Fruit fly (Drosophila melanogaster) whole organism, wandering third instar larva: ENCODE data around the gene Cyt-c1.

ENCODE experiments used
- Abd-B ChIP-seq: fragments of >200 bp; optimal IDR thresholded peaks from 2 replicates; lab custom pipeline; 2017; ENCODE audit warnings: missing biosample characterization, missing genetic modification characterization
- CG32264 ChIP-seq: fragments of 200-800 bp; sonication (Bioruptor generic); optimal IDR thresholded peaks from 2 replicates; lab custom pipeline; 2016; ENCODE audit warnings: missing biosample characterization, missing genetic modification characterization
- CG9705 ChIP-seq: fragments of 200-800 bp; sonication (Bioruptor generic); optimal IDR thresholded peaks from 2 replicates; lab custom pipeline; 2018; ENCODE audit warnings: missing biosample characterization, mild to moderate bottlenecking, missing genetic modification characterization
- CrebA ChIP-seq: fragments of 200-800 bp; sonication (Bioruptor generic); optimal IDR thresholded peaks from 2 replicates; lab custom pipeline; 2016; ENCODE audit warnings: missing biosample characterization, mild to moderate bottlenecking, missing genetic modification characterization, borderline replicate concordance
- Dfd ChIP-seq: fragments of >200 bp; optimal IDR thresholded peaks from 2 replicates; lab custom pipeline; 2017; ENCODE audit warnings: missing biosample characterization, missing genetic modification characterization
- GATAd ChIP-seq: sonication (Bioruptor generic); optimal IDR thresholded peaks from 2 replicates; lab custom pipeline; 2016; ENCODE audit warnings: missing biosample characterization, missing genetic modification characterization
- HLH106 ChIP-seq: fragments of 200-800 bp; optimal IDR thresholded peaks from 3 replicates; lab custom pipeline; 2019; ENCODE audit warnings: missing biosample characterization, mild to moderate bottlenecking, missing genetic modification characterization, moderate library complexity
- Hnf4 ChIP-seq: fragments of 200-800 bp; sonication (Bioruptor generic); optimal IDR thresholded peaks from 2 replicates; lab custom pipeline; 2016; ENCODE audit warnings: missing biosample characterization, mild to moderate bottlenecking, missing genetic modification characterization
- Hr78 ChIP-seq: fragments of >200 bp; optimal IDR thresholded peaks from 2 replicates; lab custom pipeline; 2017; ENCODE audit warnings: missing biosample characterization, missing genetic modification characterization
- Hr83 ChIP-seq: fragments of 200-300 bp; sonication (Bioruptor generic); optimal IDR thresholded peaks from 2 replicates; lab custom pipeline; 2016; ENCODE audit warnings: missing biosample characterization, mild to moderate bottlenecking, missing genetic modification characterization, moderate library complexity; ENCODE audit not compliant: poor library complexity, severe bottlenecking
- Jra ChIP-seq: sonication (Bioruptor generic); optimal IDR thresholded peaks from 2 replicates; lab custom pipeline; 2016; ENCODE audit warnings: missing biosample characterization, missing genetic modification characterization
- Mio ChIP-seq: sonication (Bioruptor generic); optimal IDR thresholded peaks from 2 replicates; lab custom pipeline; 2016; ENCODE audit warnings: missing biosample characterization, missing genetic modification characterization
- Myc ChIP-seq: fragments of >200 bp; optimal IDR thresholded peaks from 2 replicates; lab custom pipeline; 2017
- N ChIP-seq: fragments of >200 bp; optimal IDR thresholded peaks from 2 replicates; lab custom pipeline; 2018; ENCODE audit warnings: missing biosample characterization, missing external identifiers, missing genetic modification characterization
- OdsH ChIP-seq: fragments of 200-800 bp; sonication (Bioruptor generic); optimal IDR thresholded peaks from 2 replicates; lab custom pipeline; 2016; ENCODE audit warnings: missing biosample characterization, mild to moderate bottlenecking, missing genetic modification characterization
- Rel ChIP-seq, 2 experiments: fragments of 200-800 bp; sonication (Bioruptor generic) in 1 of 2; optimal IDR thresholded peaks; 2 replicates in 1 of 2; 3 replicates in 1 of 2; lab custom pipeline; 2016 to 2019; ENCODE audit warnings: mild to moderate bottlenecking in 2 of 2, missing biosample characterization in 2 of 2, missing genetic modification characterization in 2 of 2, moderate library complexity in 1 of 2
- Sp1 ChIP-seq: fragments of 200-800 bp; sonication (Bioruptor generic); optimal IDR thresholded peaks from 3 replicates; lab custom pipeline; 2019; ENCODE audit warnings: missing biosample characterization, mild to moderate bottlenecking, missing genetic modification characterization, moderate library complexity
- Vsx2 ChIP-seq: fragments of 200-300, 225-300 bp; sonication (Bioruptor generic); optimal IDR thresholded peaks from 2 replicates; lab custom pipeline; 2018; ENCODE audit warnings: missing biosample characterization, missing genetic modification characterization; ENCODE audit not compliant: partially characterized antibody
- br ChIP-seq: fragments of 200-800 bp; sonication (Bioruptor generic); optimal IDR thresholded peaks from 2 replicates; lab custom pipeline; 2016; ENCODE audit warnings: missing biosample characterization, missing genetic modification characterization
- brk ChIP-seq: fragments of 200-800 bp; sonication (Bioruptor generic); optimal IDR thresholded peaks from 2 replicates; lab custom pipeline; 2016; ENCODE audit warnings: missing biosample characterization, mild to moderate bottlenecking, missing genetic modification characterization
- dl ChIP-seq, 2 experiments: fragments of 175-275, 200-275 bp in 1 of 2; fragments of 200-275 bp in 1 of 2; sonication (Bioruptor generic); optimal IDR thresholded peaks; lab custom pipeline; 2018; ENCODE audit warnings: mild to moderate bottlenecking in 2 of 2, missing biosample characterization in 2 of 2, missing genetic modification characterization in 2 of 2, moderate library complexity in 2 of 2; ENCODE audit not compliant: partially characterized antibody in 2 of 2, insufficient read depth in 1 of 2
- dmrt93B ChIP-seq: fragments of 200-800 bp; sonication (Bioruptor generic); optimal IDR thresholded peaks from 2 replicates; lab custom pipeline; 2018; ENCODE audit warnings: missing biosample characterization, mild to moderate bottlenecking, missing genetic modification characterization
- dsf ChIP-seq: sonication (Bioruptor generic); optimal IDR thresholded peaks from 2 replicates; lab custom pipeline; 2016; ENCODE audit warnings: missing biosample characterization, missing genetic modification characterization, borderline replicate concordance
- ey ChIP-seq: fragments of 200-800 bp; sonication (Bioruptor generic); optimal IDR thresholded peaks from 2 replicates; lab custom pipeline; 2016; ENCODE audit warnings: missing biosample characterization, missing genetic modification characterization
- foxo ChIP-seq, 2 experiments: fragments of 200-800 bp; sonication (Bioruptor generic); optimal IDR thresholded peaks; 2 replicates in 1 of 2; 3 replicates in 1 of 2; lab custom pipeline; 2016 to 2017; ENCODE audit warnings: missing biosample characterization in 2 of 2, missing genetic modification characterization in 2 of 2
- fru ChIP-seq: fragments of 200-800 bp; sonication (Bioruptor generic); optimal IDR thresholded peaks from 3 replicates; lab custom pipeline; 2016; ENCODE audit warnings: missing biosample characterization, mild to moderate bottlenecking, missing genetic modification characterization
- h ChIP-seq: fragments of 200-800 bp; sonication (Bioruptor generic); optimal IDR thresholded peaks from 3 replicates; lab custom pipeline; 2016; ENCODE audit warnings: missing biosample characterization, mild to moderate bottlenecking, missing genetic modification characterization
- jim ChIP-seq: fragments of 175-275, 200-325 bp; sonication (Bioruptor generic); optimal IDR thresholded peaks from 2 replicates; lab custom pipeline; 2016; ENCODE audit warnings: missing biosample characterization, mild to moderate bottlenecking, missing genetic modification characterization
- lola ChIP-seq: fragments of >200 bp; optimal IDR thresholded peaks from 2 replicates; lab custom pipeline; 2017; ENCODE audit warnings: missing biosample characterization, missing genetic modification characterization
- pan ChIP-seq: fragments of >200 bp; optimal IDR thresholded peaks from 2 replicates; lab custom pipeline; 2017
- psq ChIP-seq: fragments of 200-800 bp; sonication (Bioruptor generic); optimal IDR thresholded peaks from 3 replicates; lab custom pipeline; 2017; ENCODE audit warnings: missing biosample characterization, mild to moderate bottlenecking, missing genetic modification characterization, moderate library complexity
- rgr ChIP-seq: fragments of 200-800 bp; sonication (Bioruptor generic); optimal IDR thresholded peaks from 3 replicates; lab custom pipeline; 2016; ENCODE audit warnings: missing biosample characterization, mild to moderate bottlenecking, missing genetic modification characterization
- sage ChIP-seq: fragments of 200-800 bp; sonication (Bioruptor generic); optimal IDR thresholded peaks from 2 replicates; lab custom pipeline; 2016; ENCODE audit warnings: missing biosample characterization, mild to moderate bottlenecking, missing genetic modification characterization
- sv ChIP-seq: fragments of 200-800 bp; sonication (Bioruptor generic); optimal IDR thresholded peaks from 3 replicates; lab custom pipeline; 2016; ENCODE audit warnings: missing biosample characterization, missing genetic modification characterization
- tai ChIP-seq: sonication (Bioruptor generic); optimal IDR thresholded peaks from 2 replicates; lab custom pipeline; 2016; ENCODE audit warnings: missing biosample characterization, missing genetic modification characterization
- usp ChIP-seq: fragments of >200 bp; optimal IDR thresholded peaks from 2 replicates; lab custom pipeline; 2017; ENCODE audit warnings: missing biosample characterization, missing genetic modification characterization
- woc ChIP-seq: sonication (Bioruptor generic); optimal IDR thresholded peaks from 2 replicates; lab custom pipeline; 2016; ENCODE audit warnings: missing biosample characterization, mild to moderate bottlenecking, missing genetic modification characterization

Gene Cyt-c1

dm6 chr3L:5353484-5354056 is 6.4 kb upstream of the Cyt-c1 start:
- TF ChIP-seq dsf (no peak), foxo (GFP tag; optimal IDR thresholded peaks at IDR 0.05; lab: Kevin White, UChicago) (no peak), fru (no peak), psq (GFP tag; lab: Kevin White, UChicago) (no peak), lola (no peak), Abd-B (GFP tag; lab: Kevin White, UChicago) (no peak), Myc (lab: Kevin White, UChicago) (no peak), CG32264 (GFP tag; lab: Kevin White, UChicago) (no peak), OdsH (GFP tag; lab: Kevin White, UChicago) (no peak), Rel (GFP tag; optimal IDR thresholded peaks at IDR 0.05; lab: Kevin White, UChicago) (no peak), Rel (tag; optimal IDR thresholded peaks at IDR 0.05; lab: Kevin White, UChicago) (peak; percentile 85), rgr (GFP tag; lab: Kevin White, UChicago) (no peak), Hnf4 (GFP tag; lab: Kevin White, UChicago) (peak; percentile 46), jim (GFP tag; lab: Kevin White, UChicago) (no peak)

dm6 chr3L:5354472-5354871 is 5.5 kb upstream of the Cyt-c1 start:
- TF ChIP-seq tai (GFP tag; lab: Kevin White, UChicago) = no peak
- no peak for TF ChIP-seq Hr83
- no peak for TF ChIP-seq GATAd (GFP tag; lab: Kevin White, UChicago)
- TF ChIP-seq sage = no peak
- TF ChIP-seq sv (GFP tag; lab: Kevin White, UChicago) = no peak
- no peak for TF ChIP-seq rgr (GFP tag; lab: Kevin White, UChicago)
- no peak for TF ChIP-seq lola
- no peak for TF ChIP-seq ey (GFP tag; lab: Kevin White, UChicago)
- no peak for TF ChIP-seq N (GFP tag; lab: Kevin White, UChicago)
- no peak for TF ChIP-seq woc
- no peak for TF ChIP-seq foxo (GFP tag; optimal IDR thresholded peaks at IDR 0.05; lab: Kevin White, UChicago)
- no peak for TF ChIP-seq OdsH (GFP tag; lab: Kevin White, UChicago)
- no peak for TF ChIP-seq Myc (lab: Kevin White, UChicago)
- TF ChIP-seq usp (GFP tag; lab: Kevin White, UChicago) = no peak
- no peak for TF ChIP-seq dl (GFP tag; optimal IDR thresholded peaks at IDR 0.05; lab: Kevin White, UChicago; ENCODE audit: insufficient read depth in 1 of 2, partially characterized antibody in 2 of 2)
- no peak for TF ChIP-seq psq (GFP tag; lab: Kevin White, UChicago)
- TF ChIP-seq pan = no peak

DNA sequence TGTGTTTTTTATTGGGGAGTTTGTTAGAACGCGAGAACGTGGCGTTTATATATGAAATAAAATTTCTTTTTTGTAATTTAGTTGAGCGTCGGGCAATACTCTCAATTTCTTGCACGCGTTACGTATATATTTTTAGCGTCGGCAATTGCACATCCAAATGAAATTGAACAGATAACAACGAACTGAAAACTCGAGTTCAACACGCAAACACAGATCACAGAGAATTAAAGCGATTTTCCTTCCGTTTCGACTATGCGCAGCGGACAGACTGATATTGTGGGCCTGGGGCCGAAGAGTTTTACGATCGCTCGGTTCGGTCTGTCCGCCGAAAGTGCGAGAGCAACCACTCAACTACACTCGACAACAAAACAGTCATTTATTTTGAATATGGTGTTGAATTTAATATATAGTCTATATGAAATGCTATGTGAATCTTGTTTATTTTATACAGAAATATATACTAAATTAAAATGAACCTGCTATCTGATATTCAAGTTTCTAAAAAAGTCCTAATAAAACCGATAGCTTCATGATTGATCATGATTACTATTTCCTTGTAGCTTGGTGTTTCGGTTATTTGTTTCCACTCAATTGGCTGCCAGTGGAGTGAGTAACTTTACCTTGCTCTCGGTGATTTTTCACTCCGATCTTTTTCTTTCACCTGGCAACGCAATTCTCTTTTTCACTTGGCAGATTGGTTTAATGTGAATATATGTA is 4.8 kb upstream of the Cyt-c1 start, which contains the start of gene CG46456:
Gene CG46456, minus strand, starts transcription at position 273 of the 717 bp plus-strand sequence.
- TF ChIP-seq psq (GFP tag; lab: Kevin White, UChicago) = peak; percentile 92
- peak; percentile 77 for TF ChIP-seq Dfd
- TF ChIP-seq HLH106 (tag; lab: Kevin White, UChicago) = peak; percentile 96
- TF ChIP-seq Rel (GFP tag; optimal IDR thresholded peaks at IDR 0.05; lab: Kevin White, UChicago) = peak; percentile 86
- peak; percentile 86 for TF ChIP-seq Rel (tag; optimal IDR thresholded peaks at IDR 0.05; lab: Kevin White, UChicago)
- peak; percentile 97 for TF ChIP-seq OdsH (GFP tag; lab: Kevin White, UChicago)
- TF ChIP-seq Jra (GFP tag; lab: Kevin White, UChicago) = peak; percentile 52
- peak; percentile 58 for TF ChIP-seq CG32264 (GFP tag; lab: Kevin White, UChicago)
- peak; percentile 91 for TF ChIP-seq sv (GFP tag; lab: Kevin White, UChicago)
- peak; percentile 94 for TF ChIP-seq fru
- peak; percentile 89 for TF ChIP-seq Hnf4 (GFP tag; lab: Kevin White, UChicago)
- peak; percentile 98 for TF ChIP-seq Sp1 (GFP tag; lab: Kevin White, UChicago)
- TF ChIP-seq br = peak; percentile 92
- TF ChIP-seq Hr83 = no peak
- peak; percentile 87 for TF ChIP-seq dmrt93B (GFP tag; lab: Kevin White, UChicago)
- no peak for TF ChIP-seq Vsx2 (GFP tag; lab: Kevin White, UChicago)
- TF ChIP-seq Hr78 (GFP tag; lab: Kevin White, UChicago) = no peak
- peak; percentile 93 for TF ChIP-seq CG9705 (GFP tag; lab: Kevin White, UChicago)
- TF ChIP-seq Mio (GFP tag; lab: Kevin White, UChicago) = peak; percentile 35
- peak; percentile 96 for TF ChIP-seq rgr (GFP tag; lab: Kevin White, UChicago)
- no peak for TF ChIP-seq Abd-B (GFP tag; lab: Kevin White, UChicago)
- TF ChIP-seq CrebA (GFP tag; lab: Kevin White, UChicago) = no peak
- peak; percentile 65 for TF ChIP-seq dsf
- TF ChIP-seq foxo (GFP tag; optimal IDR thresholded peaks at IDR 0.05; lab: Kevin White, UChicago) = peak in 1 of 2 experiments; percentile 96
- no peak for TF ChIP-seq N (GFP tag; lab: Kevin White, UChicago)
- TF ChIP-seq tai (GFP tag; lab: Kevin White, UChicago) = no peak
- TF ChIP-seq sage = peak; percentile 95
- TF ChIP-seq woc = peak; percentile 71
- TF ChIP-seq GATAd (GFP tag; lab: Kevin White, UChicago) = no peak
- peak; percentile 97 for TF ChIP-seq h (GFP tag; lab: Kevin White, UChicago)
- TF ChIP-seq ey (GFP tag; lab: Kevin White, UChicago) = peak; percentile 92
- TF ChIP-seq brk (GFP tag; lab: Kevin White, UChicago) = peak; percentile 96
- peak; percentile 2 to 39 for TF ChIP-seq dl (GFP tag; optimal IDR thresholded peaks at IDR 0.05; lab: Kevin White, UChicago; ENCODE audit: insufficient read depth in 1 of 2, partially characterized antibody in 2 of 2)
